Worm (Caenorhabditis elegans) whole organism, L4/young adult: ENCODE measurements around the gene scl-9.

Experiments used
- W03F9.2 ChIP-seq: fragments of 150-350 bp; optimal IDR thresholded peaks from 2 replicates; lab custom pipeline; 2014; ENCODE audit warnings: missing biosample characterization, missing genetic modification characterization
- dao-5 ChIP-seq: sonication (generic microtip); optimal IDR thresholded peaks from 2 replicates; lab custom pipeline; 2016; ENCODE audit warnings: missing genotype, missing genetic modification characterization, moderate library complexity, missing compliant biosample characterization
- him-1 ChIP-seq: sonication (generic microtip); optimal IDR thresholded peaks from 2 replicates; lab custom pipeline; 2016; ENCODE audit warnings: missing genotype, missing genetic modification reagents, missing genetic modification characterization, missing compliant biosample characterization

Gene scl-9

DNA sequence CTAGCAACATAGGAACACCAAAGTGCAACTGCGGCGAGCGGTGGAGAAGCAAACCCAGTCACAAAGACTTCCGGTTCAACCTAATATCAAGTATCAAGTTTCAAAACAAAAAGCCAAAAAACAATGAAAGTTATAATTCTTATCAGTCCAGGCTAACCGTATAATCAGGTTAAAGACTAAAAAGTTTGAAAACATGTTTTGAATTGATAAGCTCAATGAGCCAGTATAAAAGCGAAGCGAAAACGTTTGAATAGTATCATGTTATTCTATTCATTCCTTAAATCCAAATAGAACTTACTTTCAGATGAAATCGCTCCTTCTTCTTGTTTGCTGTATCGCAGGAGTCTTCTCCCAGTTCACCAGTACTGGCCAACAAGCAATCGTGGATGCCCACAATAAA lies 4.1 kb downstream of the scl-9 start, which contains the start of gene scl-11:
Gene scl-11 (plus strand): TSS at position 301 of the 400 bp plus-strand sequence.
- TF ChIP-seq dao-5 (tag; lab: Kevin White, UChicago) (no peak), him-1 (tag; lab: Kevin White, UChicago) (no peak), W03F9.2 (tag; lab: Kevin White, UChicago) (no peak)

DNA sequence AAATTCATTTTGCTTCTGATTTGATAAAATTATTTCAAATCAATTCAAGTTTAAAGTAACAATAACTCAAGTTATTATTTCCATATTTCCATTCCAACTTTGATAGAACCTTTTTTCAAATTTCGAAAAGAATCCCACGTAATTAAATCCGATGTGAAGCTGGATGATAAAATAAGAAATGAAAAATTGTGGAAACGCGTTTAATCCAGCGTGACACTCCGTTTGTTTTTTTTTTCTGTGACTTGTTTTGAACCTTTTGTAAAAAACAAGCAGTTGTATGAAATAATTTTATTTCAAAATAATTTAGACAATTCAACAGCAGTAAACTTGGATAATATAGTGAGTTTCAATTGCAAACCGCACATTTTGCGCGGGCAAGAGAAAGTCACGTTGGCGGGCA lies 5.6 kb downstream of the scl-9 start, which contains the start of gene F49E11.7:
Gene F49E11.7 (plus strand): TSS at position 301 of the 400 bp plus-strand sequence.
- TF ChIP-seq dao-5 (tag; lab: Kevin White, UChicago) (no peak), W03F9.2 (tag; lab: Kevin White, UChicago) (no peak), him-1 (tag; lab: Kevin White, UChicago) (no peak)

DNA sequence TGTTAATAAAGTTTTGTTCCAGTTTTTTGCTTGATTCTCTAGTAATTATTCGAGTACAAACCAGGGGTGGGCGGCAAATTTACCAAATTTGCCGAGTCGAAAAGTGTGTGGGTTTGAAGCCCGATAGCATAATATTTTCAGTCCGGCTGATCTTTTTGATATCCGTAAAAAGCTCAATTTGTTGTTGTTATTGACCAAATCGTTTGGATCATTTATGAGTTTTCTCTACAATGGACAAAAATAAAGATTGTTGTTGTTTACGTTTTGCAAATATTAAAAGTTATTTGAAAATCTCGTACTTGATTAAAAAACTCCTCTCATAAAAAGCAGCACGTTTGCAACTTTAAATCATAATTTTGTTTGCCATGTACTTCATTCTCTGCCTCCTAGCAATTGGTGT lies 9.1 kb downstream of the scl-9 start, which contains the start of gene scl-1:
Gene scl-1 (plus strand): TSS at position 301 of the 400 bp plus-strand sequence.
- TF ChIP-seq W03F9.2 (tag; lab: Kevin White, UChicago) = no peak
- no peak for TF ChIP-seq dao-5 (tag; lab: Kevin White, UChicago)
- TF ChIP-seq him-1 (tag; lab: Kevin White, UChicago) = no peak

DNA sequence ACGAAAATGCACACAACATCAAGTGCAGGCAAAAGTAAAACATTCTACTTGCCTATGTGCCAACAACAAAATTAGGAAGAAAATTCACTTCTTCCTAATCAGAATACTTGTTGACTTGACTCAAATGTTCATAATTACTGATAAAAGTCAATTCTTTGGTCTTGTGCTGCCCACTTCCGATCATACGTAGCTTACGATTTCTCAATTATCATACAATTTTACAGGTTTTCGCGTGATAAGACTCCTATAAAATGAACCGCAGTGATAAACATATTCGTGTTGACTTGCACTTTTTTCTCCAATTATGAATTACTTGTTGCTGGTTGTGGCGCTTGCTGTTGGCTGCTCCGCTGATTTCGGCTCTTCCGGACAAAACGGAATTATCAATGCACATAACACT lies 10.5 kb downstream of the scl-9 start, which contains the start of gene scl-2:
Gene scl-2 (plus strand): TSS at position 293 of the 400 bp plus-strand sequence.
- TF ChIP-seq W03F9.2 (tag; lab: Kevin White, UChicago) (no peak), him-1 (tag; lab: Kevin White, UChicago) (no peak)

DNA sequence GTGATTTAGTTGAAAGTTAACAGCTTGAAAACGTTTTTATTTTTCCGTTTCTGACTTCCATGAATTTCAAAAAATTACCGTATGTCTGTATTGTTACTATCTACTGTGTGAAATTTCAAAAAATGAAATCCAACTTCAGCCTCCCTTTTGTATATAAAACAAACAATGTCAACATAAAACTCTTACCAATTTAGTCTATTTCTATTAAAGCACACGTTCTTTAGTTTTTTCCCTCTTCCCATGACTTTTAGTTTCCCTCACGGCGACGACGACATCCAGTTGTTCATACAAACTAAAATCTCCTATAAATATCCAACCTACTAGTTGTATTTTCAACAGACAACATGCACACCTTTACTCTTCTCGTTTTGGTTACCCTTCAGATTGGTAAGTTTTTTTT lies 12.3 kb downstream of the scl-9 start, which contains the start of gene scl-3:
Gene scl-3 (plus strand): TSS at position 301 of the 400 bp plus-strand sequence.
- TF ChIP-seq W03F9.2 (tag; lab: Kevin White, UChicago) = no peak
- TF ChIP-seq dao-5 (tag; lab: Kevin White, UChicago) = no peak
- no peak for TF ChIP-seq him-1 (tag; lab: Kevin White, UChicago)

DNA sequence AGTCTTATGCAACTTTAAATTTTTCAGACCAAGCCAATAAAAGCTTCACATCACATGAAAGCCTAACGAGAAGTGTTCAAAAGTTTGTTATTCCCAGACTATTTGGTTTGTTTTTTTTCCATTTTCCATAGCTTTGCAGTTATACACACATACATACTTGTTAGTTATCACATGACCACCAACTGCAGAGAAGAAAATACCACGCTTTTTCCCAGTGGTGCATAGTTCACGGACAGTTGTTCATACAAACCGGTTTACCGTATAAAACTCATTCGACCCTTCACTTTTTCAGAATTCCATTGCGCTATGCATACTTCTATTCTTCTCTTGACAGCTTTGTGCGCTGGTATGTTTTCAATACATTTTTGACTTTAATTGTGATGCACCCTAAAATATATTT lies 16.8 kb downstream of the scl-9 start, which contains the start of gene scl-5:
Gene scl-5 (plus strand): TSS at position 301 of the 400 bp plus-strand sequence.
- TF ChIP-seq W03F9.2 (tag; lab: Kevin White, UChicago) (no peak), dao-5 (tag; lab: Kevin White, UChicago) (no peak), him-1 (tag; lab: Kevin White, UChicago) (no peak)

DNA sequence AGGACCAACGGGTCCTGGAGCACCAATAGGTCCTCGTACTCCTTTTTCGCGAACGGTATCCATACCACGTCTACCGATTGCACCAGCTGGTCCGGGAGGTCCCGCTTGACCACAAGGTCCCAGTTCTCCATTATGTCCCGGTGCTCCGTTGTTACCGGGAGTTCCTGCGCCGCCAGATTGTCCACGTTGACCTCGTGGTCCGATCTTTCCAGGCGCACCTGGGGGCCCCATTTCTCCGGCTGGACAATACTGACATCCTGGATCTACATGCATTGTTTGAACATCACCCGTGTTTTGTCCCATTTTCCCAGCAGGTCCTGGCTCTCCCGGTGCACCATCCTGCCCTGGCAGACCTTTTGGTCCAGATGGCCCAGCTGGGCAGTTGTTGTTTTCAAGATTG lies 19.1 kb downstream of the scl-9 start:
- TF ChIP-seq dao-5 (tag; lab: Kevin White, UChicago) = no peak

DNA sequence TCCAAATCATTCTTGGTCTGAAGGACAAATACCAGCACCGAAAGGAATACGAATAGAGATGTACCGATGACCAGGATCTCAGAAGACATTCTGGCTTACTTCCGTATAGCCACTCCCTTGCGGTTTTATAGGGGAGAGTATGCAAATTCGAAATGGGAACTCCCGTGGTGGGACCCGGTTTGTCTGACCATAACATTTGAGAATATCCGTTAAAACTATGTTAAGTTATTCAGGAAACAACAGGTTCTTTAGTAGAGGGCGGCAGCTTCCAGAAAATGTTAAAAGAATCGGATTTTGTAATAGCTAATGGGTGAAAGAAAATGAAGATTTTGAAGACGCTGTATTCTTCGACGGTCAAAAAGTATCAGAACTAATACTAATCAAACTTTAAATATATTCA lies 20.3 kb downstream of the scl-9 start, which contains the start of gene col-131:
Gene col-131 (minus strand): TSS at position 101 of the 400 bp plus-strand sequence.
- TF ChIP-seq W03F9.2 (tag; lab: Kevin White, UChicago) (no peak), dao-5 (tag; lab: Kevin White, UChicago) (no peak), him-1 (tag; lab: Kevin White, UChicago) (no peak)

DNA sequence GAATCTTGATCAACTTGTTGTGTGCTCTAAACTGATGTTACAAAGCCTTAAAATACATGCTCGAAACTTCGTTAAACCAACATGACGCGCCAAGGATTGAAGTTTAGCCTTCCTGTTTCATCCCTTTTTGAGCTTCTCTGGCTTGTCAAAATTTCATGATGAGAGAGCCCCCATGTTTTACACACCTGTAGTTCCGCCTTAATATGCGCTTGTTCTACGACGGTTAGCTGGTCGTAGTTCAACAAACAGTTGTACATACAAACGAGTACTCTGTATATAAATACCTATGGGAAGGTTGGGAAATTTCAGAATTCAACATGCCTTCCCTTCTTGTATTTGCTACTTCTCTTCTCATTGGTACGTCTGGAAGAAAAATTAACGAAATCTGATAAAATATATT lies 21.5 kb downstream of the scl-9 start, which contains the start of gene scl-6:
Gene scl-6 (plus strand): TSS at position 301 of the 400 bp plus-strand sequence.
- TF ChIP-seq him-1 (tag; lab: Kevin White, UChicago) = no peak
- no peak for TF ChIP-seq dao-5 (tag; lab: Kevin White, UChicago)
- no peak for TF ChIP-seq W03F9.2 (tag; lab: Kevin White, UChicago)

DNA sequence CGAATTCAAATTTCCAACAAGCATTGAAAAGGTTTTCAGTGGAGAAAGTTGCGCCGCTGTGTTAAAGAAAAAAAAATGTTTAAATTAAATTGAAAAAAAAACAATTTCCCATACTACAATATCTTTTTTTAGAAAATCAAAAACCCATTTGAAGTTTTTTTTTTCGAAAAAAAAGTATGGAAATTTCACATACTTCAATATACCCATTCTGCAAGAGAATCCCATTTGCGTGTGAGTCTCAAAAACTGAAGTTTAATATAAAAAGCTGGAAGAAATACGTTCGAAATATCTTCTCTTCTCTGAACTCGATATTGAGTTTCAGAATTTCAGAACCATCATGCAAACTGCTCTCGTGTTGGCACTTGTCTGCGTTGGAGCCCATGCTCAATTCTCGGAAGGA lies 23.2 kb downstream of the scl-9 start, which contains the start of gene scl-7:
Gene scl-7 (plus strand): TSS at position 301 of the 400 bp plus-strand sequence.
- TF ChIP-seq dao-5 (tag; lab: Kevin White, UChicago) = no peak
- TF ChIP-seq him-1 (tag; lab: Kevin White, UChicago) = no peak
- no peak for TF ChIP-seq W03F9.2 (tag; lab: Kevin White, UChicago)

DNA sequence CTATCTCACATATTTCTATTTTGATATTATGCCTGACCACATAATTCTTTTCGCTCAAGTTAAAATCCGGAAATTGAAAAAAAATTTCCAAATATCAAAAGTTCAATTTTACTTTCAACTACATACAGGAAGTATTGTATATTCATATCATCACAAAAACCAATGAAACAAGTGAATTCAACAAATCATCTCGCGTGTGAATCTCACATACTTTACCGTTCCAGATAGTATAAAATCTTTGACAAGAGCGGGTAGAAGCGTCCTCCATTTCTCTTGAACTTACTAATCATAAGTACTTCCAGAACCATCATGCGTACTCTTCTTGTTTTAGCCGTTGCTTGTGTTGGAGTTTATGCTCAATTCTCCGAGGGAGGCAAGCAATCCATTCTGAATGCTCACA lies 24.5 kb downstream of the scl-9 start, which contains the start of gene scl-8:
Gene scl-8 (plus strand): TSS at position 301 of the 400 bp plus-strand sequence.
- no peak for TF ChIP-seq him-1 (tag; lab: Kevin White, UChicago)
- no peak for TF ChIP-seq W03F9.2 (tag; lab: Kevin White, UChicago)
- TF ChIP-seq dao-5 (tag; lab: Kevin White, UChicago) = no peak

DNA sequence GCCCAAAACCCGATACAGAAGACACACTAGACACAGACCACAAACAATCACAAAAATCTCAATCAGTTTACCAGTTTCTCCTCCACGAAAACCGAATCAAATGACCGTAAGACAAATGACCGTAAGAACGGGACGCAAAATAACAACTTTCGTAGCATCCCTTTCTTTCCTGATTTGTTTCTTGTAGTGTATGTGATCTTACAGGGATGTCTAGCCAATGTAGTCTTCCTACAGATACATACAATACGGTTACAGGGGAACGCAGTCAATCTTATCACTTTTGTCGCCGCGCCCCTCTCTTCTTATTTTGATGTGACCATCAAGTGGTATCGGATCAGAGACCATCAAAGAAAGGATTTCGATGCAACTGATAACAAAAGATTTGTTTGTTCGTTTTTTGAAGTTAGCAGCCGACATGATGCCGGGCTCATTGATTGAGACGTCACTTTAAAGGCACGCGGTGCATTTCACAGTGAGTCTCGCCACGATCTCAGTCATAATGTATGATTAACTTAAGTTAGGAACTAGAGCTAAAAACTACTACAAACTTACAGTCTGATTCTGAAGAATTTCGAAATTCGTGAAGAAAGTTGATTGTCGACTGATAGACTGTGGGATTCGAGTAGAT lies 28.8 kb downstream of the scl-9 start:
- TF ChIP-seq him-1 (tag; lab: Kevin White, UChicago) (no peak), W03F9.2 (tag; lab: Kevin White, UChicago) (no peak), dao-5 (tag; lab: Kevin White, UChicago) (no peak)

DNA sequence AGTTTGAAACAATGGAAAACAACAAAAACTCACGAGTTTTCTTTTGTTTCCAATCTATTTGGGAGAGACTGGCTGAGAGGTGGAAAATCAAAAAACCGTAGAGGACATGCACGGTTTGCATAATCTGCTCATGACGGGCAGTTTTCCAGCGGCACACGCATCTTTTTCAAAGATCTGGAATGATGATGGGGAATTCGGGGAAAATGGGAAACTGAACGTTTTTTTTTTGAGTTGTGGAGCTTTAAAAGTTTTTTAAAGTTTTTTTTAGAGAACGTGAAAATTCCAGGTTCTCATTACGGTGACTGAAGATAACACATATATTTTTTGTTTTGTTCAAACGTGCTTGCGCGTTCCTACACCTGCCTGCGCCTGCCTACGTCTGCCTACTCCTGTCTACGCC lies 29.7 kb downstream of the scl-9 start, which contains the start of gene C39E9.7:
Gene C39E9.7 (minus strand): TSS at position 101 of the 400 bp plus-strand sequence.
- TF ChIP-seq W03F9.2 (tag; lab: Kevin White, UChicago) (no peak), dao-5 (tag; lab: Kevin White, UChicago) (no peak), him-1 (tag; lab: Kevin White, UChicago) (no peak)
